Worm (Caenorhabditis elegans) whole organism, mixed stage, embryonic: ENCODE data around the gene clec-142.

Source experiments
- M03D4.4 ChIP-seq: sonication (generic microtip); optimal IDR thresholded peaks from 2 replicates; lab custom pipeline; 2017; ENCODE audit warnings: mild to moderate bottlenecking, missing genetic modification characterization, missing compliant biosample characterization
- blmp-1 ChIP-seq: fragments of 150-350 bp; optimal IDR thresholded peaks from 2 replicates; lab custom pipeline; 2014; ENCODE audit warnings: missing biosample characterization, missing genetic modification characterization
- ces-1 ChIP-seq: fragments of 150-350 bp; optimal IDR thresholded peaks from 2 replicates; lab custom pipeline; 2014; ENCODE audit warnings: missing biosample characterization, missing genetic modification reagents, missing genetic modification characterization
- cnd-1 ChIP-seq: fragments of 200-800 bp; sonication (Bioruptor generic); optimal IDR thresholded peaks from 2 replicates; lab custom pipeline; 2018; ENCODE audit warnings: mild to moderate bottlenecking, missing genetic modification characterization, missing compliant biosample characterization
- drap-1 ChIP-seq: fragments of 200-800 bp; sonication (Bioruptor generic); optimal IDR thresholded peaks from 3 replicates; lab custom pipeline; 2018; ENCODE audit warnings: mild to moderate bottlenecking, missing genetic modification characterization, missing compliant biosample characterization
- elt-1 ChIP-seq: sonication (generic microtip); optimal IDR thresholded peaks from 2 replicates; lab custom pipeline; 2017; ENCODE audit warnings: missing genetic modification characterization, mild to moderate bottlenecking, missing compliant biosample characterization, antibody characterized with exemption, moderate library complexity, borderline replicate concordance; ENCODE audit not compliant: insufficient read depth
- ham-2 ChIP-seq: fragments of 200-800 bp; sonication (Bioruptor generic); optimal IDR thresholded peaks from 2 replicates; lab custom pipeline; 2018; ENCODE audit warnings: mild to moderate bottlenecking, missing genetic modification characterization, missing compliant biosample characterization
- hlh-1 ChIP-seq: fragments of 150-350 bp; optimal IDR thresholded peaks from 2 replicates; lab custom pipeline; 2014; ENCODE audit warnings: missing biosample characterization, missing genetic modification reagents, missing genetic modification characterization
- lin-32 ChIP-seq: fragments of 200-800 bp; sonication (Bioruptor generic); optimal IDR thresholded peaks from 2 replicates; lab custom pipeline; 2018; ENCODE audit warnings: mild to moderate bottlenecking, missing genetic modification characterization, missing compliant biosample characterization
- lsy-2 ChIP-seq: fragments of 150-350 bp; optimal IDR thresholded peaks from 2 replicates; lab custom pipeline; 2014; ENCODE audit warnings: missing biosample characterization, missing genetic modification characterization
- mab-5 ChIP-seq: fragments of 150-350 bp; optimal IDR thresholded peaks from 2 replicates; lab custom pipeline; 2014; ENCODE audit warnings: missing biosample characterization, missing genetic modification characterization
- mep-1 ChIP-seq: fragments of 150-350 bp; optimal IDR thresholded peaks from 2 replicates; lab custom pipeline; 2017; ENCODE audit warnings: missing biosample characterization, missing genetic modification reagents, missing genetic modification characterization, inconsistent platforms
- mls-2 ChIP-seq: sonication (generic microtip); optimal IDR thresholded peaks from 2 replicates; lab custom pipeline; 2016; ENCODE audit warnings: mild to moderate bottlenecking, missing genetic modification characterization, moderate library complexity, missing compliant biosample characterization
- nhr-12 ChIP-seq: fragments of 150-350 bp; optimal IDR thresholded peaks from 2 replicates; lab custom pipeline; 2014; ENCODE audit warnings: missing biosample characterization, missing genetic modification characterization
- nhr-2 ChIP-seq: fragments of 150-350 bp; optimal IDR thresholded peaks from 2 replicates; lab custom pipeline; 2014; ENCODE audit warnings: missing biosample characterization, missing genetic modification characterization
- nhr-237 ChIP-seq: fragments of 150-350 bp; optimal IDR thresholded peaks from 2 replicates; lab custom pipeline; 2014; ENCODE audit warnings: missing biosample characterization, missing genetic modification characterization
- nhr-28 ChIP-seq: fragments of 150-350 bp; optimal IDR thresholded peaks from 2 replicates; lab custom pipeline; 2014; ENCODE audit warnings: missing biosample characterization, missing genetic modification characterization
- nhr-76 ChIP-seq: sonication (generic microtip); optimal IDR thresholded peaks from 2 replicates; lab custom pipeline; 2017; ENCODE audit warnings: missing biosample characterization, missing genetic modification characterization
- pha-4 ChIP-seq: fragments of 150-350 bp; optimal IDR thresholded peaks from 2 replicates; lab custom pipeline; 2018; ENCODE audit warnings: missing biosample characterization, missing genetic modification reagents, missing genetic modification characterization
- sem-2 ChIP-seq: fragments of 200-800 bp; sonication (Bioruptor generic); optimal IDR thresholded peaks from 2 replicates; lab custom pipeline; 2018; ENCODE audit warnings: mild to moderate bottlenecking, missing genetic modification characterization, missing compliant biosample characterization
- snpc-4 ChIP-seq: fragments of 150-350 bp; optimal IDR thresholded peaks from 2 replicates; lab custom pipeline; 2014; ENCODE audit warnings: missing biosample characterization, missing genetic modification characterization
- sptf-1 ChIP-seq: sonication (generic microtip); optimal IDR thresholded peaks from 2 replicates; lab custom pipeline; 2017; ENCODE audit warnings: mild to moderate bottlenecking, missing genetic modification characterization, moderate library complexity, missing compliant biosample characterization
- tbx-8 ChIP-seq: fragments of 200-800 bp; sonication (Bioruptor generic); optimal IDR thresholded peaks from 2 replicates; lab custom pipeline; 2018; ENCODE audit warnings: mild to moderate bottlenecking, missing genetic modification characterization, moderate library complexity, missing compliant biosample characterization
- unc-120 ChIP-seq: sonication (generic microtip); optimal IDR thresholded peaks from 2 replicates; lab custom pipeline; 2017; ENCODE audit warnings: missing genetic modification characterization, missing compliant biosample characterization; ENCODE audit not compliant: poor library complexity, severe bottlenecking
- unc-39 ChIP-seq: fragments of 150-350 bp; optimal IDR thresholded peaks from 2 replicates; lab custom pipeline; 2014; ENCODE audit warnings: missing biosample characterization, missing genetic modification characterization
- unc-62 ChIP-seq: fragments of 150-350 bp; optimal IDR thresholded peaks from 2 replicates; lab custom pipeline; 2014; ENCODE audit warnings: missing biosample characterization, missing genetic modification reagents, missing genetic modification characterization
- zip-8 ChIP-seq: fragments of 150-350 bp; optimal IDR thresholded peaks from 2 replicates; lab custom pipeline; 2014; ENCODE audit warnings: missing biosample characterization, missing genetic modification characterization
- ztf-11 ChIP-seq: fragments of 150-350 bp; optimal IDR thresholded peaks from 2 replicates; lab custom pipeline; 2014; ENCODE audit warnings: missing biosample characterization, missing genetic modification characterization

clec-142 gene

ce11 chrII:8269855-8270647 is 8.4 kb upstream of the clec-142 start, which contains the start of gene tdc-1:
tdc-1 (plus strand) TSS chrII:8270597.
- TF ChIP-seq ces-1 (GFP tag; lab: Kevin White, UChicago) (no peak), ham-2 (GFP tag; lab: Kevin White, UChicago) (no peak), mls-2 (tag; lab: Kevin White, UChicago) (no peak)

ce11 chrII:8273060-8273459 is 5.4 kb upstream of the clec-142 start:
- TF ChIP-seq snpc-4 (tag; lab: Kevin White, UChicago): no peak
- TF ChIP-seq ham-2 (GFP tag; lab: Kevin White, UChicago): no peak
- TF ChIP-seq sptf-1: no peak
- no peak for TF ChIP-seq nhr-237 (tag; lab: Kevin White, UChicago)
- TF ChIP-seq unc-62 (GFP tag; lab: Kevin White, UChicago): no peak
- no peak for TF ChIP-seq hlh-1

ce11 chrII:8276057-8276456 is 2.4 kb upstream of the clec-142 start, which contains the start of the genes gei-14 and slc-25A32:
gei-14 (minus strand) TSS chrII:8276231.
slc-25A32 (plus strand) TSS chrII:8276298.
- peak; percentile 70 for TF ChIP-seq lsy-2 (tag; lab: Kevin White, UChicago)
- no peak for TF ChIP-seq nhr-28 (tag; lab: Kevin White, UChicago)

DNA sequence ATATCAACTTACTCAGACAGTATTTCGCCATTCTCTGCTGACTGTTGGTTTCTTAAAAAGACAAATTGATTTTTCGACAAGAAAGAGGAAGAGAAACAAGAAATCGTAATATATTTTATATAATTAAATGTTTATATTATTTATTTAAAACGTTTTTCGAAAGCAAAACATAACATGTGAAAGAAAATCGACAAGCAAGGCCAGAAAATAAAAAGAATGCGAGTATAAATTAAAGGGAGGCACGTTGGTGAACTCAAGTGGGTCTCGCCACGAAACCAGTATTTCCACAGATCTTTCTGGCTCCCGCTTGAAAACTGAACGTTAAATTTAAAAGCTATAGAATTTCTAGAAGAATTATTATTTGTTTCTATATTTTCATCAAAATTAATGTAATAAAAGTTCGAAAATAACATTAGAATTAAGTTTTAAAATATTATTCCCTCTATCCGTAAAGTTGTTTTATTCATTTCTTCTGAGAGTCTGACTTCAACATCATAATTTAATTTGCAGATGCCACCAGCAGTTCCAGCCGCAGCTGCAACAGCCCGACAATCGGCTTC is 4.8 kb downstream of the clec-142 start, which contains the start of the genes nst-1 and cct-4:
Gene nst-1, minus strand, starts transcription at position 51 of the 560 bp plus-strand sequence.
Gene cct-4, plus strand, starts transcription at position 510 of the 560 bp plus-strand sequence.
- TF ChIP-seq tbx-8: no peak
- no peak for TF ChIP-seq ham-2 (GFP tag; lab: Kevin White, UChicago)
- TF ChIP-seq lsy-2 (tag; lab: Kevin White, UChicago): peak; percentile 32
- peak; percentile 22 for TF ChIP-seq nhr-237 (tag; lab: Kevin White, UChicago)
- TF ChIP-seq pha-4: no peak
- peak; percentile 28 for TF ChIP-seq mep-1 (tag; lab: Kevin White, UChicago)
- TF ChIP-seq lin-32: no peak
- peak; percentile 39 for TF ChIP-seq ces-1 (GFP tag; lab: Kevin White, UChicago)
- TF ChIP-seq, all 35 proteins: peak for 4

DNA sequence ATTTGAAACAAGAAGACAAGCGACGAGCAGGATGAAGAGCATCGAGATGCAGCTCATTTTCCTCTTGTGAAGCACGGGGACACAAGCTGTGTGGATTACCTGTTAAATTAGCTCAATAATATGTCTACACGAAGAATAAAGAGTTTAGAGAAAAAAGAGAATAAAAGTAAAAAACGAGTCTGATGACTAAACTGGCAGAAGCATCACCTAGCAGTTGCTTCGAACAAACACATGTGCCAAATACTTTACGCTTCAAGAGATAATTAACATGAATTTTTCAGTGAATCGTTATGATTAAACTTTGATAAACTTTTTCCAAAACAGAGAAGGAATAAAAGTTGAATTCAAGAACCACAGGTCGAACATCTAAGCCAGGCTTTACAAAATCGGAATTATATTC is 16.8 kb downstream of the clec-142 start, which contains the start of gene nlp-55:
Gene nlp-55, minus strand, starts transcription at position 101 of the 400 bp plus-strand sequence.
- no peak for TF ChIP-seq pha-4
- TF ChIP-seq blmp-1 (tag; lab: Kevin White, UChicago): no peak
- TF ChIP-seq elt-1 (tag; lab: Kevin White, UChicago): no peak
- TF ChIP-seq sptf-1: no peak
- no peak for TF ChIP-seq drap-1 (GFP tag; lab: Kevin White, UChicago)
- no peak for TF ChIP-seq cnd-1 (tag; lab: Kevin White, UChicago)
- no peak for TF ChIP-seq unc-39 (tag; lab: Kevin White, UChicago)
- TF ChIP-seq snpc-4 (tag; lab: Kevin White, UChicago): no peak
- no peak for TF ChIP-seq nhr-12 (tag; lab: Kevin White, UChicago)
- TF ChIP-seq nhr-237 (tag; lab: Kevin White, UChicago): no peak
- no peak for TF ChIP-seq mls-2 (tag; lab: Kevin White, UChicago)
- TF ChIP-seq nhr-2: no peak
- no peak for TF ChIP-seq zip-8 (tag; lab: Kevin White, UChicago)
- TF ChIP-seq ces-1 (GFP tag; lab: Kevin White, UChicago): no peak
- TF ChIP-seq nhr-76 (tag; lab: Kevin White, UChicago): no peak
- TF ChIP-seq mab-5 (tag; lab: Kevin White, UChicago): no peak
- TF ChIP-seq sem-2 (GFP tag; lab: Kevin White, UChicago): no peak

DNA sequence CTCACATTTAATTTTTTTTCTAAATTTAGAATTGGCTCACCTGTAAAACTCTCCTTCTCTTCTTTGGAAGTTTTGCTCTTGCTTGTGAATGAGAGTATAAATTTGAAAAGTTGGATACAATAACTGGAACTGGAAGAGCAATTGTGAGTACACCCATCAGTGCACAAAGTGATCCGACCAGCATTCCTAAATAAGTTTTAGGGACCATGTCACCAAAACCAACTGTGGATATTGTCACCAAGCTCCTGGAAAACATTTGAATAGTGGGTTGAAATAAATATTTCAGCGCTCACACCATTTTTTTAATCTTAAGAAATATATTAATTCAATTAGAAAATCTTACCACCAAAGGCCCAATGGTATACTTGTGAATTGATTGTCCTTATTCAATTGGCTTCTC is 29.8 kb downstream of the clec-142 start:
- TF ChIP-seq lsy-2 (tag; lab: Kevin White, UChicago) (no peak), drap-1 (GFP tag; lab: Kevin White, UChicago) (no peak), cnd-1 (tag; lab: Kevin White, UChicago) (no peak), snpc-4 (tag; lab: Kevin White, UChicago) (no peak), ces-1 (GFP tag; lab: Kevin White, UChicago) (no peak), M03D4.4 (tag; lab: Kevin White, UChicago) (no peak), unc-39 (tag; lab: Kevin White, UChicago) (no peak), mep-1 (tag; lab: Kevin White, UChicago) (no peak), zip-8 (tag; lab: Kevin White, UChicago) (no peak), nhr-28 (tag; lab: Kevin White, UChicago) (no peak), ztf-11 (tag; lab: Kevin White, UChicago) (no peak), nhr-12 (tag; lab: Kevin White, UChicago) (no peak), nhr-237 (tag; lab: Kevin White, UChicago) (no peak), unc-120 (tag; lab: Kevin White, UChicago) (no peak), nhr-76 (tag; lab: Kevin White, UChicago) (no peak), nhr-2 (no peak), elt-1 (tag; lab: Kevin White, UChicago) (no peak)
- TF ChIP-seq, all 35 proteins: peak for 0
